Worm (Caenorhabditis elegans): ENCODE results near the gene rbm-42.

DNA sequence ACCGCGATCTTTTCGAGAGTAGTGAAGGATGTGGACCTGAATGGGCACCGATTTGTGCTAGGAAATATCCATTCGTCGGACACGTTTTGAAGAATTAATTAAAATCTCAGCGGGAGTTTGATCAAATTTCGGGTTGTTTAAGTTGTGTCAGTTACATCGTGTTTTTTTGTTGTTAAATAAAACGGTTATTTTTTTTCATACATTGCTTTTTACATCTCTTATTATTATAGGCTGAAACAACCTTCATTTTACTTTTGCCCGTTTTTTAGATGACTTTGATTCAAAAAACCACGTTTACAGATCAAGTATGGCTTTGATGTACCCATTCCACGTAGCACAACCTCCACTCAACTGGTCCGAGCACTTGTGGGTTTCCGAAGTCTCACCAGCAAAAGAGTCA lies 20.1 kb upstream of the rbm-42 start, which contains the start of gene emb-1:
- TF ChIP-seq ces-1 (GFP tag; optimal IDR thresholded peaks at IDR 0.05), result no peak
- no peak for TF ChIP-seq snpc-4 (tag; optimal IDR thresholded peaks at IDR 0.05)
- TF ChIP-seq mep-1 (tag; optimal IDR thresholded peaks at IDR 0.05), result no peak
- TF ChIP-seq elt-1 (tag; optimal IDR thresholded peaks at IDR 0.05; ENCODE audit: borderline replicate concordance, insufficient read depth), result no peak
- no peak for TF ChIP-seq ztf-11 (tag; optimal IDR thresholded peaks at IDR 0.05)
- TF ChIP-seq nhr-237 (tag; optimal IDR thresholded peaks at IDR 0.05), result no peak
- TF ChIP-seq lin-32 (GFP tag; optimal IDR thresholded peaks at IDR 0.05), result no peak

Data from whole organism, mixed stage, embryonic.